Worm (Caenorhabditis elegans): ENCODE results near the gene exos-9.

The exos-9 gene

DNA sequence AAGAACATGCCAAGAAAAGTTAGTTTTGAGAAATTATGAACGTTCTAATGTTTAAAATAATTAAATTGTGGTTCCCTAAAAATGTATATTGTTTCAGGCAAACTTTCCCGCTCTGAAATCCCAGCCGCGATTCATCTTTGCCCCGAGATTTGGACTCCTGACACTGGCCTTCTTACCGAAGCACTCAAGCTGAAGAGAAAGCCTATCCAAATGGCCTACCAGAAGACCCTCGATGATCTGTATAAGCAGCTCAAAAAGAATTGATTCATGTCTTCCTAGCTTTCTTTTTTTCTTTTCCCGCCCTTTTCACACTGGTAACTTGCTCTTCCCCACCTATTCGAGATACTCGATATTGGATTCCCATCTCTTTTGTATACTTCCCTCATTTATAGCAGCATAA lies 27.8 kb downstream of the exos-9 start:
- TF ChIP-seq lin-1 (GFP tag; IDR thresholded peaks at IDR 0.05) = no peak
- no peak for TF ChIP-seq saeg-2 (GFP tag; IDR thresholded peaks at IDR 0.05)
- TF ChIP-seq F37D6.2 (tag; optimal IDR thresholded peaks at IDR 0.05) = no peak
- TF ChIP-seq aha-1 (tag) = peak; percentile 81
- TF ChIP-seq daf-8 (GFP tag; IDR thresholded peaks at IDR 0.05) = no peak
- no peak for TF ChIP-seq F10B5.3 (tag; optimal IDR thresholded peaks at IDR 0.05)
- TF ChIP-seq zag-1 (tag; optimal IDR thresholded peaks at IDR 0.05) = no peak
- TF ChIP-seq nhr-237 (tag; optimal IDR thresholded peaks at IDR 0.05) = no peak
- TF ChIP-seq ctbp-1 (GFP tag; IDR thresholded peaks at IDR 0.05) = no peak
- peak in 1 of 2 experiments; percentile 90 for TF ChIP-seq unc-62 (GFP tag; optimal IDR thresholded peaks at IDR 0.05 in 1 of 2)
- no peak for TF ChIP-seq unc-62 (tag; optimal IDR thresholded peaks at IDR 0.05)
- no peak for TF ChIP-seq lsy-2 (tag; optimal IDR thresholded peaks at IDR 0.05)
- no peak for TF ChIP-seq ceh-28 (tag; optimal IDR thresholded peaks at IDR 0.05)

ce11 chrIII:7167568-7167937 lies 30.3 kb downstream of the exos-9 start, which contains the start of gene acs-4:
acs-4 (plus strand) TSS chrIII:7167838.
- no peak for TF ChIP-seq mdt-29 (GFP tag; IDR thresholded peaks at IDR 0.05)
- TF ChIP-seq dpl-1 (GFP tag; optimal IDR thresholded peaks at IDR 0.05) = no peak
- no peak for TF ChIP-seq zip-11 (GFP tag; IDR thresholded peaks at IDR 0.05)
- TF ChIP-seq pha-4 (GFP tag; IDR thresholded peaks at IDR 0.05) = no peak
- TF ChIP-seq pha-4 (tag; optimal IDR thresholded peaks at IDR 0.05) = no peak
- peak in 1 of 2 experiments; percentile 53 for TF ChIP-seq unc-62 (GFP tag; optimal IDR thresholded peaks at IDR 0.05 in 1 of 2)
- TF ChIP-seq unc-62 (tag; optimal IDR thresholded peaks at IDR 0.05) = no peak
- TF ChIP-seq hlh-30 (tag; optimal IDR thresholded peaks at IDR 0.05; ENCODE audit: insufficient read depth) = no peak
- no peak for TF ChIP-seq zfp-3 (GFP tag; conservative IDR thresholded peaks at IDR 0.05)

ce11 chrIII:7166664-7167567 lies 31.0 kb downstream of the exos-9 start:
- TF ChIP-seq daf-8 (GFP tag; IDR thresholded peaks at IDR 0.05) = no peak
- peak; percentile 58 for TF ChIP-seq hlh-11 (tag; optimal IDR thresholded peaks at IDR 0.05)
- TF ChIP-seq mdl-1 (tag; optimal IDR thresholded peaks at IDR 0.05) = peak in 1 of 2 experiments; percentile 41
- no peak for TF ChIP-seq nhr-76 (tag; optimal IDR thresholded peaks at IDR 0.05)
- no peak for TF ChIP-seq egl-27 (tag; optimal IDR thresholded peaks at IDR 0.05)
- TF ChIP-seq unc-39 (tag; optimal IDR thresholded peaks at IDR 0.05) = no peak
- TF ChIP-seq skn-1 (tag; optimal IDR thresholded peaks at IDR 0.05) = no peak
- peak; percentile 64 for TF ChIP-seq rbr-2 (tag; optimal IDR thresholded peaks at IDR 0.05)
- TF ChIP-seq D1046.2 (GFP tag; IDR thresholded peaks at IDR 0.05) = no peak
- TF ChIP-seq dpl-1 (GFP tag; optimal IDR thresholded peaks at IDR 0.05) = peak; percentile 2
- no peak for TF ChIP-seq gei-8 (GFP tag; optimal IDR thresholded peaks at IDR 0.05)
- TF ChIP-seq ces-1 (GFP tag; optimal IDR thresholded peaks at IDR 0.05) = no peak
- no peak for TF ChIP-seq attf-4 (tag; optimal IDR thresholded peaks at IDR 0.05)
- peak; percentile 69 for TF ChIP-seq nhr-28 (tag; optimal IDR thresholded peaks at IDR 0.05)
- peak; percentile 45 for TF ChIP-seq dmd-6 (GFP tag; IDR thresholded peaks at IDR 0.05)
- TF ChIP-seq jun-1 (tag; optimal IDR thresholded peaks at IDR 0.05) = peak; percentile 2
- TF ChIP-seq ama-1 (optimal IDR thresholded peaks at IDR 0.05) = peak; percentile 2
- TF ChIP-seq nhr-48 (tag; optimal IDR thresholded peaks at IDR 0.05) = no peak
- TF ChIP-seq mdt-29 (GFP tag; IDR thresholded peaks at IDR 0.05) = no peak
- TF ChIP-seq mes-2 (tag; optimal IDR thresholded peaks at IDR 0.05; ENCODE audit: poor library complexity, severe bottlenecking) = peak; percentile 51
- no peak for TF ChIP-seq vab-7 (GFP tag; IDR thresholded peaks at IDR 0.05)
- peak; percentile 29 for TF ChIP-seq nhr-6 (tag; optimal IDR thresholded peaks at IDR 0.05)
- TF ChIP-seq dmd-9 (GFP tag; IDR thresholded peaks at IDR 0.05) = no peak
- no peak for TF ChIP-seq ZK337.2 (GFP tag; IDR thresholded peaks at IDR 0.05)
- peak; percentile 89 for TF ChIP-seq php-3 (GFP tag; IDR thresholded peaks at IDR 0.05)
- no peak for TF ChIP-seq unc-62 (GFP tag; optimal IDR thresholded peaks at IDR 0.05 in 1 of 2)
- TF ChIP-seq unc-62 (tag; optimal IDR thresholded peaks at IDR 0.05) = no peak
- peak in 1 of 2 experiments; percentile 20 for TF ChIP-seq hif-1 (tag; optimal IDR thresholded peaks at IDR 0.05)
- peak; percentile 5 for TF ChIP-seq ztf-7 (tag; optimal IDR thresholded peaks at IDR 0.05)
- TF ChIP-seq hlh-30 (tag; optimal IDR thresholded peaks at IDR 0.05; ENCODE audit: insufficient read depth) = peak; percentile 40
- TF ChIP-seq snpc-1.2 (GFP tag; IDR thresholded peaks at IDR 0.05) = no peak
- TF ChIP-seq lim-7 (GFP tag; IDR thresholded peaks at IDR 0.05) = no peak
- TF ChIP-seq lsy-2 (tag; optimal IDR thresholded peaks at IDR 0.05) = peak in 1 of 2 experiments; percentile 57

All from whole organism, L4 larva.